Worm (Caenorhabditis elegans) whole organism, late embryonic: ENCODE measurements around the gene pnp-1.

Experiments used
- C38D4.7 ChIP-seq: fragments of 200-800 bp; sonication (Bioruptor generic); optimal IDR thresholded peaks from 2 replicates; lab custom pipeline; 2018; ENCODE audit warnings: mild to moderate bottlenecking, missing genetic modification characterization, moderate library complexity, missing compliant biosample characterization
- K02D7.2 ChIP-seq: sonication (generic microtip); optimal IDR thresholded peaks from 2 replicates; lab custom pipeline; 2017; ENCODE audit warnings: mild to moderate bottlenecking, missing genetic modification characterization, missing compliant biosample characterization
- K09A11.1 ChIP-seq: sonication (generic microtip); optimal IDR thresholded peaks from 2 replicates; lab custom pipeline; 2017; ENCODE audit warnings: antibody characterized with exemption, mild to moderate bottlenecking, missing genetic modification characterization, missing compliant biosample characterization; ENCODE audit not compliant: insufficient read depth
- T23F11.4 ChIP-seq: fragments of 200-800 bp; sonication (Bioruptor generic); optimal IDR thresholded peaks from 2 replicates; lab custom pipeline; 2018; ENCODE audit warnings: mild to moderate bottlenecking, missing genetic modification characterization, missing compliant biosample characterization
- Y22D7AL.16 ChIP-seq: sonication (generic microtip); optimal IDR thresholded peaks from 2 replicates; lab custom pipeline; 2016; ENCODE audit warnings: missing genetic modification characterization, missing compliant biosample characterization
- ahr-1 ChIP-seq: sonication (generic microtip); optimal IDR thresholded peaks from 2 replicates; lab custom pipeline; 2016; ENCODE audit warnings: missing genetic modification characterization, missing compliant biosample characterization
- ceh-14 ChIP-seq: sonication (generic microtip); optimal IDR thresholded peaks from 2 replicates; lab custom pipeline; 2016; ENCODE audit warnings: missing genotype, missing genetic modification characterization, missing compliant biosample characterization
- ceh-24 ChIP-seq: sonication (generic microtip); optimal IDR thresholded peaks from 2 replicates; lab custom pipeline; 2016; ENCODE audit warnings: mild to moderate bottlenecking, missing genetic modification characterization, missing compliant biosample characterization
- ceh-34 ChIP-seq: sonication (generic microtip); optimal IDR thresholded peaks from 2 replicates; lab custom pipeline; 2016; ENCODE audit warnings: mild to moderate bottlenecking, missing genetic modification characterization, missing compliant biosample characterization
- ceh-45 ChIP-seq: fragments of 200-800 bp; sonication (Bioruptor generic); IDR thresholded peaks from 2 replicates; pipeline ENCODE4 v1.3.6; 2022; ENCODE audit warnings: missing genetic modification reagents, missing genetic modification characterization, missing compliant biosample characterization
- ceh-48 ChIP-seq: sonication (generic microtip); optimal IDR thresholded peaks from 2 replicates; lab custom pipeline; 2016; ENCODE audit warnings: missing genetic modification characterization, inconsistent platforms, missing compliant biosample characterization
- ceh-6 ChIP-seq: fragments of 200-800 bp; sonication (Bioruptor generic); optimal IDR thresholded peaks from 2 replicates; lab custom pipeline; 2018; ENCODE audit warnings: mild to moderate bottlenecking, missing genetic modification characterization, missing compliant biosample characterization
- che-1 ChIP-seq: sonication (generic microtip); optimal IDR thresholded peaks from 2 replicates; lab custom pipeline; 2016; ENCODE audit warnings: mild to moderate bottlenecking, missing genetic modification characterization, missing compliant biosample characterization
- dmd-4 ChIP-seq: sonication (generic microtip); optimal IDR thresholded peaks from 2 replicates; lab custom pipeline; 2016; ENCODE audit warnings: borderline replicate concordance, missing genetic modification characterization, missing compliant biosample characterization
- dve-1 ChIP-seq: sonication (generic microtip); optimal IDR thresholded peaks from 2 replicates; lab custom pipeline; 2017; ENCODE audit warnings: antibody characterized with exemption, mild to moderate bottlenecking, missing genetic modification characterization, missing compliant biosample characterization
- ets-4 ChIP-seq: sonication (generic microtip); optimal IDR thresholded peaks from 2 replicates; lab custom pipeline; 2016; ENCODE audit warnings: missing genetic modification characterization, missing compliant biosample characterization
- fax-1 ChIP-seq: sonication (generic microtip); optimal IDR thresholded peaks from 2 replicates; lab custom pipeline; 2016; ENCODE audit warnings: missing genotype, missing genetic modification characterization, missing compliant biosample characterization
- gmeb-2 ChIP-seq: sonication (generic microtip); optimal IDR thresholded peaks from 2 replicates; lab custom pipeline; 2016; ENCODE audit warnings: missing genetic modification characterization, inconsistent platforms, missing compliant biosample characterization
- hlh-13 ChIP-seq: fragments of 200-800 bp; sonication (Bioruptor generic); optimal IDR thresholded peaks from 2 replicates; lab custom pipeline; 2018; ENCODE audit warnings: mild to moderate bottlenecking, missing genetic modification characterization, missing compliant biosample characterization
- hlh-30 ChIP-seq: sonication (generic microtip); optimal IDR thresholded peaks from 2 replicates; lab custom pipeline; 2017; ENCODE audit warnings: antibody characterized with exemption, missing genetic modification characterization, missing compliant biosample characterization; ENCODE audit not compliant: insufficient read depth
- hlh-6 ChIP-seq: sonication (generic microtip); optimal IDR thresholded peaks from 2 replicates; lab custom pipeline; 2016; ENCODE audit warnings: missing genotype, missing genetic modification characterization, missing compliant biosample characterization
- hlh-8 ChIP-seq: sonication (generic microtip); optimal IDR thresholded peaks from 2 replicates; lab custom pipeline; 2016; ENCODE audit warnings: missing genotype, missing genetic modification characterization, missing compliant biosample characterization
- lim-6 ChIP-seq: sonication (generic microtip); optimal IDR thresholded peaks from 2 replicates; lab custom pipeline; 2016; ENCODE audit warnings: missing genetic modification characterization, missing compliant biosample characterization
- madf-2 ChIP-seq: sonication (generic microtip); optimal IDR thresholded peaks from 2 replicates; lab custom pipeline; 2017; ENCODE audit warnings: missing genetic modification characterization, missing compliant biosample characterization
- nfya-1 ChIP-seq: sonication (generic microtip); optimal IDR thresholded peaks from 2 replicates; lab custom pipeline; 2017; ENCODE audit warnings: missing genetic modification characterization, mild to moderate bottlenecking, missing compliant biosample characterization, antibody characterized with exemption, moderate library complexity
- nhr-232 ChIP-seq: sonication (generic microtip); optimal IDR thresholded peaks from 2 replicates; lab custom pipeline; 2016; ENCODE audit warnings: missing genetic modification characterization, missing compliant biosample characterization
- npax-4 ChIP-seq: sonication (generic microtip); optimal IDR thresholded peaks from 2 replicates; lab custom pipeline; 2016; ENCODE audit warnings: missing genetic modification characterization, missing compliant biosample characterization
- pag-3 ChIP-seq: sonication (generic microtip); optimal IDR thresholded peaks from 2 replicates; lab custom pipeline; 2016; ENCODE audit warnings: missing compliant biosample characterization, missing genetic modification characterization, borderline replicate concordance
- pat-9 ChIP-seq: fragments of 200-800 bp; sonication (Bioruptor generic); optimal IDR thresholded peaks from 2 replicates; lab custom pipeline; 2018; ENCODE audit warnings: mild to moderate bottlenecking, missing genetic modification characterization, moderate library complexity, missing compliant biosample characterization
- pha-2 ChIP-seq: sonication (generic microtip); optimal IDR thresholded peaks from 2 replicates; lab custom pipeline; 2017; ENCODE audit warnings: mild to moderate bottlenecking, missing genetic modification characterization, missing compliant biosample characterization
- pqm-1 ChIP-seq: sonication (generic microtip); optimal IDR thresholded peaks from 2 replicates; lab custom pipeline; 2016; ENCODE audit warnings: missing genetic modification characterization, missing compliant biosample characterization
- ref-2 ChIP-seq: sonication (generic microtip); optimal IDR thresholded peaks from 2 replicates; lab custom pipeline; 2016; ENCODE audit warnings: missing genetic modification characterization, missing compliant biosample characterization
- rnt-1 ChIP-seq: sonication (generic microtip); optimal IDR thresholded peaks from 2 replicates; lab custom pipeline; 2016; ENCODE audit warnings: missing genetic modification characterization, missing compliant biosample characterization
- sdc-2 ChIP-seq: sonication (generic microtip); optimal IDR thresholded peaks from 2 replicates; lab custom pipeline; 2016; ENCODE audit warnings: missing genotype, missing genetic modification characterization, missing compliant biosample characterization
- sox-2 ChIP-seq: fragments of 200-800 bp; sonication (Bioruptor generic); IDR thresholded peaks from 2 replicates; pipeline ENCODE4 v1.3.6; 2022; ENCODE audit warnings: missing genetic modification reagents, missing genetic modification characterization, missing compliant biosample characterization
- tbx-2 ChIP-seq: sonication (generic microtip); optimal IDR thresholded peaks from 2 replicates; lab custom pipeline; 2016; ENCODE audit warnings: missing genetic modification characterization, missing compliant biosample characterization
- zip-5 ChIP-seq: sonication (generic microtip); optimal IDR thresholded peaks from 2 replicates; lab custom pipeline; 2016; ENCODE audit warnings: missing genetic modification characterization, missing compliant biosample characterization
- ztf-16 ChIP-seq: sonication (generic microtip); optimal IDR thresholded peaks from 2 replicates; lab custom pipeline; 2017; ENCODE audit warnings: missing genetic modification characterization, missing compliant biosample characterization

pnp-1 gene

DNA sequence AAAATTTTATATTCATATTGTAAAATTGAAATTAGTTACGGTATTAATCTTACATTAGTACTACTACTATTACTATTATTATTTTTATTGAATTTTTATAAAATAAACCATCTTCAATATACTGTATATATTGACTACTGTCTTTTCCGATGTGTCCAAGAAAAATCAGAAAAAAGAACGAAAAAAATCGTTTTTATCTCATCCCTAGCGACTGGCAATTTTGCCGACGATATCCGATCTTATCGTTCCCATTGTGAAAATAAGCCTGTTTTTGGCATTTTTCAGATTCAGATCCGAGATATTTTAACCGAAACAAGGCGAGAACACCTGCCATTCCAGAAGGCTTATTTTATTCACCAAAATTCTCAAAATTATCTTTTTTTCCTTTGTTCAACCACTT, 32.4 kb upstream of the pnp-1 start, which contains the start of gene F18F11.4:
TSS of gene F18F11.4 (plus strand) at position 301 of the 400 bp plus-strand sequence.
- TF ChIP-seq dve-1 (tag; lab: Kevin White, UChicago) (no peak), sox-2 (GFP tag; lab: Robert Waterston, UW) (no peak), che-1 (tag; lab: Kevin White, UChicago) (no peak), K09A11.1 (tag; lab: Kevin White, UChicago) (no peak), sdc-2 (tag; lab: Kevin White, UChicago) (no peak), nhr-232 (no peak), ceh-48 (no peak), C38D4.7 (no peak), hlh-8 (no peak), ztf-16 (tag; lab: Kevin White, UChicago) (no peak), ceh-34 (no peak), ceh-45 (GFP tag; lab: Robert Waterston, UW) (no peak), nfya-1 (tag; lab: Kevin White, UChicago) (no peak), gmeb-2 (no peak), zip-5 (tag; lab: Kevin White, UChicago) (no peak), npax-4 (tag; lab: Kevin White, UChicago) (no peak), T23F11.4 (no peak), Y22D7AL.16 (tag; lab: Kevin White, UChicago) (no peak), dmd-4 (no peak)

DNA sequence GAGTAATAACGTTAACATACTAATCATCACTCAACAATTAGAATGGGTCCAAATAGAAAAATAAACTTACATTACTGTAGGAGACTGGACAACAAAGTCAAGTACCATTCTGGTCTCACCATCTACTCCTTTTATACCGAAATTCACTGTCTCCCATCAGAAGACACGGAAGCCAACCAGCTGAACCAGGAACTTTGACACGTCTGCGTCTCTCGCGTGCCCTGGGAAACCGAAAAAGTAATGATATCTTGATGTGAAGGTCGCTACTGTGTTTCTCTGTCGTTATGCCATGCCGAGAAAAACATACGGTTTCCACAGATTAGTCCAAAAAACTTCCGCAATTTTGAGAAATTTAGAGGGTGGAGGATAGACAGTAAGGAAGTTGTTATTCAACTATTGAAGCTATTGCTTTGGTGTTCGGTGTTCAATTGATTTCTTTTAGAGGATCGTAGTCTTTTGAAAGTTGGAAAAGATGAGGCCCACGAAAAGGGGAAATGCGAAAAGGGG, 28.5 kb upstream of the pnp-1 start, which contains the start of gene col-101:
TSS of gene col-101 (minus strand) at position 457 of the 507 bp plus-strand sequence.
- TF ChIP-seq nhr-232 = no peak
- TF ChIP-seq ceh-14 (tag; lab: Kevin White, UChicago) = no peak
- no peak for TF ChIP-seq nfya-1 (tag; lab: Kevin White, UChicago)
- TF ChIP-seq madf-2 (tag; lab: Kevin White, UChicago) = no peak
- TF ChIP-seq Y22D7AL.16 (tag; lab: Kevin White, UChicago) = no peak
- TF ChIP-seq ceh-24 = no peak
- TF ChIP-seq hlh-13 (GFP tag; lab: Kevin White, UChicago) = no peak
- no peak for TF ChIP-seq ztf-16 (tag; lab: Kevin White, UChicago)
- TF ChIP-seq gmeb-2 = no peak
- TF ChIP-seq pqm-1 (tag; lab: Kevin White, UChicago) = no peak
- TF ChIP-seq ceh-6 (GFP tag; lab: Kevin White, UChicago) = no peak
- no peak for TF ChIP-seq ets-4 (tag; lab: Kevin White, UChicago)
- TF ChIP-seq fax-1 (tag; lab: Kevin White, UChicago) = no peak
- no peak for TF ChIP-seq hlh-30 (tag; lab: Kevin White, UChicago)

DNA sequence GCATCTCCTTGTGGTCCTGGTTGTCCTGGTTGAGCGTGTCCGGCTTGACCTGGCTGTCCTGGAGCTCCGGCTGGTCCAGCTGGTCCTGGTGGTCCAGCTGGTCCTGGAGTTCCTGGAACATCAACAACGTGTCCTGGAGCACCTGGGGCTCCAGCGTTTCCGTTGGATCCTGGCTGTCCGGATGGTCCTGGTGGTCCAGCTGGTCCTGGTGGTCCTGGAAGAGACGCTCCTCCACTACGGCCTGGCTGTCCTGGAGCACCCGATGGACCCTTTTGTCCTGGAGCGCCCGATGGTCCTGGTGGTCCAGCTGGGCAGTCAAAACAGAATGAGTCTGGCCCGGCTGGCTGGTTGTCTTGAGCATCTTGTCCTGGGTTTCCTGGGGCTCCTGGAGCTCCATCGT, 27.5 kb upstream of the pnp-1 start:
- peak; percentile 42 for TF ChIP-seq hlh-6 (tag; lab: Kevin White, UChicago)
- TF ChIP-seq madf-2 (tag; lab: Kevin White, UChicago) = no peak
- no peak for TF ChIP-seq ref-2 (tag; lab: Kevin White, UChicago)
- TF ChIP-seq pqm-1 (tag; lab: Kevin White, UChicago) = no peak
- TF ChIP-seq, all 69 proteins: peak for 1

DNA sequence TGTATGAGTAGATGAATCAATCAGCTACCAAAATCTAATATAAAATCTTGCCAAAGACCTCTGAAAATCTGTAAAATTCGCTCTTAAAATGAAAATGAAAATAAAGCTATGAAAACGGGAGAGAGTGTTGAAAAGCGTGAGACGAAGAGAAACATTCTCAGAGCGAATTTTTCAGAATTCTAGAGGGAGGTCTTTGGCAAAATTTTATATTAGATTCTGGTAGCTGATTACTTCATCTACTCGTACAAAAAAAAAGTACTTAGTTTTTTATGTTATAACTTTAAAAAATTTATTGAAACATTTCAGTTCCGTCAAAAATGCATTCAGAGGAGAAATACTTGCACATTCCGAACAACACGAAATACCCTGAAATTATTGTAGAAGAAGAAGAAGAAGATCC, 26.7 kb upstream of the pnp-1 start, which contains the start of gene drl-1:
TSS of gene drl-1 (plus strand) at position 301 of the 400 bp plus-strand sequence.
- no peak for TF ChIP-seq lim-6 (tag; lab: Kevin White, UChicago)
- no peak for TF ChIP-seq pha-2 (tag; lab: Kevin White, UChicago)
- TF ChIP-seq pag-3 (tag; lab: Kevin White, UChicago) = no peak
- TF ChIP-seq pat-9 = no peak
- TF ChIP-seq hlh-8 = no peak
- TF ChIP-seq ceh-34 = no peak
- TF ChIP-seq ahr-1 (tag; lab: Kevin White, UChicago) = no peak
- TF ChIP-seq K02D7.2 (tag; lab: Kevin White, UChicago) = no peak
- TF ChIP-seq rnt-1 = no peak
- no peak for TF ChIP-seq tbx-2
